Fruit fly (Drosophila melanogaster): Measurements from ENCODE around the gene CG13857.

Gene CG13857

dm6 chr3R:22368777-22369214, 25.1 kb downstream of the CG13857 start:
- TF ChIP-seq psq (optimal IDR thresholded peaks at IDR 0.05) (no peak), ttk (optimal IDR thresholded peaks at IDR 0.05) (no peak), Sin3A (optimal IDR thresholded peaks at IDR 0.05) (no peak), h (optimal IDR thresholded peaks at IDR 0.05) (no peak), Myc (optimal IDR thresholded peaks at IDR 0.05) (no peak), insv (optimal IDR thresholded peaks at IDR 0.05) (no peak)

- no peak for TF ChIP-seq psq (optimal IDR thresholded peaks at IDR 0.05)
- no peak for TF ChIP-seq Sin3A (optimal IDR thresholded peaks at IDR 0.05)
- TF ChIP-seq insv (optimal IDR thresholded peaks at IDR 0.05): no peak
- no peak for TF ChIP-seq Myc (optimal IDR thresholded peaks at IDR 0.05)
- no peak for TF ChIP-seq h (optimal IDR thresholded peaks at IDR 0.05)
- no peak for TF ChIP-seq ttk (optimal IDR thresholded peaks at IDR 0.05)
These were observed 25.7 kb downstream of the CG13857 start for dm6 chr3R:22368077-22368776.

- no peak for TF ChIP-seq insv (optimal IDR thresholded peaks at IDR 0.05)
- no peak for TF ChIP-seq h (optimal IDR thresholded peaks at IDR 0.05)
These were observed 26.5 kb downstream of the CG13857 start, which contains the start of the genes Polr3F and PyK for dm6 chr3R:22367126-22368076. Gene Polr3F, minus strand, starts transcription at chr3R:22367373. Gene PyK, plus strand, starts transcription at chr3R:22367536.

dm6 chr3R:22365660-22366195, 28.2 kb downstream of the CG13857 start, which contains the start of gene CG5382:
Gene CG5382, minus strand, starts transcription at chr3R:22365983.
- TF ChIP-seq h (optimal IDR thresholded peaks at IDR 0.05): no peak
- TF ChIP-seq insv (optimal IDR thresholded peaks at IDR 0.05): no peak
- no peak for TF ChIP-seq Myc (optimal IDR thresholded peaks at IDR 0.05)

DNA sequence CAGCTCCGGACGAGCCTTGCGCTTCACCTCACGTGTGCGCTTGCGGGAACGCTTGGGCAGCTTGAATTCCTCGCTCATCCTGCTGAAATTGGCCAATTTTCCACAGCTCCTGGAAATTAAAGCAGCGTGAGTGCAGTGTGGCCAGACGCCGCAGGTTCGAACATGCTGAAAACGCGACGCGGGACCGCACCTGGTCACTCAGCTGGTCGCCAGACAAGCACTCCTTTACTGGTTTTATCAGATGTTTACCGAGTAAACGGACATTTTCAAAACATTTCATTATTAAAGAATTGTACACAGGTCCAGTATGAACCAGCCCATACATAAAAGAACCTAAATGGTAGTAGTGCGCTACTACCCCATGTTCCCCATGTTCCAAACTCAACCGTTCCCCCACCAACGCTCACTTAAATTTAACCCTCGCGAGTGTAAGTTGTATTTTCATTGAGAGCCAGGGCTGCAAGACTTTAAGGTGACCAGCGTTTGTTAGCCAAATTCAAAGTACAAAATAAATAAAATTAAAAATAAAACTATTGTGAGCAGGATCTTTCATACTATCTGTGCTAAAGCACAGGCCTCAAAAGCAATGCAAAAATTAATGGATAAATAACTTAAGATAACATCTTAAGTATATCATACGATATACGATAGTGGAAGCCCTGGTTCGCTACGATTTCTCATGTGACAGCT, 31.5 kb downstream of the CG13857 start, which contains the start of the genes JMJD6, CG7071 and Muted:
TSS of gene JMJD6 (minus strand) at position 154 of the 690 bp plus-strand sequence.
TSS of gene CG7071 (plus strand) at position 403 of the 690 bp plus-strand sequence.
TSS of gene Muted (plus strand) at position 403 of the 690 bp plus-strand sequence.
- TF ChIP-seq Myc (optimal IDR thresholded peaks at IDR 0.05): no peak
- TF ChIP-seq h (optimal IDR thresholded peaks at IDR 0.05): no peak
- no peak for TF ChIP-seq psq (optimal IDR thresholded peaks at IDR 0.05)
- no peak for TF ChIP-seq Sin3A (optimal IDR thresholded peaks at IDR 0.05)
- TF ChIP-seq insv (optimal IDR thresholded peaks at IDR 0.05): no peak
- TF ChIP-seq ttk (optimal IDR thresholded peaks at IDR 0.05): no peak

DNA sequence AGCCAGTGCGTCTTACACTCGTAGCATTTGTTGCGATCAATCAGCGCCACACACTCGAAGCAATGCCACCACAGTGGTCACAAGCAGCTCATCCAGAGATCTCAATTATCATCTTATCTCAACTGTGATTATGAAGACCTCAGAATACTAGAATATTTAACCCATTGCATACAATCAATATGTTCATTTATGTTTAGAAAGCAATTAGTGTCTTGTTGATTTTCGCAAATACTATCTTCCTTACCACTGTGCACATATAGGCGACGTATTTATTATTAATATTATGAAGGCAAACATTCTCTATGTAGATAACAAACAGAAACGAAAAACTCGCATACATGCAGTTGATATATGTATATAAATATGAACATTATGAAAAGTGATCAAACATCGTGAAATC, 35.1 kb downstream of the CG13857 start:
- TF ChIP-seq ttk (optimal IDR thresholded peaks at IDR 0.05) (no peak), insv (optimal IDR thresholded peaks at IDR 0.05) (no peak), psq (optimal IDR thresholded peaks at IDR 0.05) (no peak), Sin3A (optimal IDR thresholded peaks at IDR 0.05) (no peak), Myc (optimal IDR thresholded peaks at IDR 0.05) (no peak), h (optimal IDR thresholded peaks at IDR 0.05) (no peak)

- TF ChIP-seq h (optimal IDR thresholded peaks at IDR 0.05) (no peak), ttk (optimal IDR thresholded peaks at IDR 0.05) (no peak), insv (optimal IDR thresholded peaks at IDR 0.05) (no peak), Sin3A (optimal IDR thresholded peaks at IDR 0.05) (no peak), psq (optimal IDR thresholded peaks at IDR 0.05) (no peak), Myc (optimal IDR thresholded peaks at IDR 0.05) (no peak)
These were observed 36.0 kb downstream of the CG13857 start for dm6 chr3R:22357942-22358341.

DNA sequence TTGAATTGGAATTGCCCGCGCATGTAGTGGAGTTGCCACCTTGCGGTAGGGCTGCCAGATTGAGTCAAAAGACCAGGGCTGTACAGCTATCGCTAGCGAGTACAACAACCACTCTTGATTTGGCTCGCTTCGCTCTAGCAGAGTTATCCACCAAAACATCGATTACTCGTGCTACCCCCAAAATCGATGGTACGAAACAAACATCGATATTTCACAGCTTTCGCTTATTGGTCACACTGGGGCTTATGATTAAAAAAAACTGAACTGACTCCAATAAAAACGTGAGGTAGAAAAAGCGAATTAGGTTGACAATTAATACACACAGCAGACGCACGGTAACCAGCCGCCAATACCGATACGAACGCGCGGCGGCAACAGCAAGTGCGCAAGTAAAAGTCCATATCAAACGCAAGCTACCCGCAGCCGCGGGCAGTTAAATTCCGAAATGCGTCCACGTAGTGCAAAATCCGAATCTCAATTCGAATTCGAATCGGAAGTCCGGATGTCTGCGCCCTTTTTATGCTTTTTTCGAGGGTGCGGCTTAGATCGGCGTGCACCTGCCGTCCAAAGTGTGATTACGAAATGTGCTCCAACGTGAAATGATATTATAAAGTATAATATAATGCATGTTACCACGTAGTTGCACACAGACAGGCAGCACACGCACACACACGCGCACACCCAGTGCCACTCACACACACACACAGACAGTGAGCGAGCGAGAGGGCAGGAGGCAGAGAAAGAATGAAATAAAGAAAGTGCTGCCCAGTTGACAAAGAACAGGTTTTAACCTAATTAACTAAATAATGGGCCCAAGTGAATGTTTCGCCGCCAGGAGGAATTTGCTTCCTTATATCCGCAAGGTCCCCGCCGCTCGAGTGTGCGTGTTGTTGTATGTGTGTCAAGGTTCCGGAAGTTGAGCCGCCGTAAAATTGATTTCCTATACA, 37.2 kb downstream of the CG13857 start, which contains the start of gene Sar1:
TSS of gene Sar1 (plus strand) at position 222 of the 947 bp plus-strand sequence.
- TF ChIP-seq insv (optimal IDR thresholded peaks at IDR 0.05) (no peak), Myc (optimal IDR thresholded peaks at IDR 0.05) (no peak)

- TF ChIP-seq insv (optimal IDR thresholded peaks at IDR 0.05): no peak
- TF ChIP-seq h (optimal IDR thresholded peaks at IDR 0.05): no peak
- TF ChIP-seq ttk (optimal IDR thresholded peaks at IDR 0.05): no peak
- no peak for TF ChIP-seq psq (optimal IDR thresholded peaks at IDR 0.05)
- no peak for TF ChIP-seq Myc (optimal IDR thresholded peaks at IDR 0.05)
- no peak for TF ChIP-seq Sin3A (optimal IDR thresholded peaks at IDR 0.05)
These were observed 42.5 kb downstream of the CG13857 start, which contains the start of gene rdhB for dm6 chr3R:22351396-22351795. Gene rdhB, plus strand, starts transcription at chr3R:22351696.

dm6 chr3R:22342708-22343107, 51.2 kb downstream of the CG13857 start:
- TF ChIP-seq ttk (optimal IDR thresholded peaks at IDR 0.05) (no peak), Sin3A (optimal IDR thresholded peaks at IDR 0.05) (no peak), psq (optimal IDR thresholded peaks at IDR 0.05) (no peak), insv (optimal IDR thresholded peaks at IDR 0.05) (no peak), h (optimal IDR thresholded peaks at IDR 0.05) (no peak), Myc (optimal IDR thresholded peaks at IDR 0.05) (no peak)

Measured in Kc167 (cell line).